Fruit fly (Drosophila melanogaster) whole organism, wandering third instar larva: ENCODE results near the gene spg.

Source experiments
- GATAd ChIP-seq: sonication (Bioruptor generic); optimal IDR thresholded peaks from 2 replicates; lab custom pipeline; 2016; ENCODE audit warnings: missing biosample characterization, missing genetic modification characterization
- HLH106 ChIP-seq: fragments of 200-800 bp; optimal IDR thresholded peaks from 3 replicates; lab custom pipeline; 2019; ENCODE audit warnings: missing biosample characterization, mild to moderate bottlenecking, missing genetic modification characterization, moderate library complexity
- Sp1 ChIP-seq: fragments of 200-800 bp; sonication (Bioruptor generic); optimal IDR thresholded peaks from 3 replicates; lab custom pipeline; 2019; ENCODE audit warnings: missing biosample characterization, mild to moderate bottlenecking, missing genetic modification characterization, moderate library complexity
- dl ChIP-seq, 2 experiments: fragments of 175-275, 200-275 bp in 1 of 2; fragments of 200-275 bp in 1 of 2; sonication (Bioruptor generic); optimal IDR thresholded peaks; lab custom pipeline; 2018; ENCODE audit warnings: mild to moderate bottlenecking in 2 of 2, missing biosample characterization in 2 of 2, missing genetic modification characterization in 2 of 2, moderate library complexity in 2 of 2; ENCODE audit not compliant: partially characterized antibody in 2 of 2, insufficient read depth in 1 of 2
- dmrt93B ChIP-seq: fragments of 200-800 bp; sonication (Bioruptor generic); optimal IDR thresholded peaks from 2 replicates; lab custom pipeline; 2018; ENCODE audit warnings: missing biosample characterization, mild to moderate bottlenecking, missing genetic modification characterization
- fru ChIP-seq: fragments of 200-800 bp; sonication (Bioruptor generic); optimal IDR thresholded peaks from 3 replicates; lab custom pipeline; 2016; ENCODE audit warnings: missing biosample characterization, mild to moderate bottlenecking, missing genetic modification characterization
- h ChIP-seq: fragments of 200-800 bp; sonication (Bioruptor generic); optimal IDR thresholded peaks from 3 replicates; lab custom pipeline; 2016; ENCODE audit warnings: missing biosample characterization, mild to moderate bottlenecking, missing genetic modification characterization
- lola ChIP-seq: fragments of >200 bp; optimal IDR thresholded peaks from 2 replicates; lab custom pipeline; 2017; ENCODE audit warnings: missing biosample characterization, missing genetic modification characterization
- psq ChIP-seq: fragments of 200-800 bp; sonication (Bioruptor generic); optimal IDR thresholded peaks from 3 replicates; lab custom pipeline; 2017; ENCODE audit warnings: missing biosample characterization, mild to moderate bottlenecking, missing genetic modification characterization, moderate library complexity

dm6 chr3R:28858241-28858647 is 13.2 kb downstream of the spg start:
- peak; percentile 80 for TF ChIP-seq Sp1 (GFP tag; lab: Kevin White, UChicago)
- TF ChIP-seq dl (GFP tag; optimal IDR thresholded peaks at IDR 0.05; lab: Kevin White, UChicago; ENCODE audit: insufficient read depth in 1 of 2, partially characterized antibody in 2 of 2) = no peak
- peak; percentile 25 for TF ChIP-seq h (GFP tag; lab: Kevin White, UChicago)
- peak; percentile 22 for TF ChIP-seq psq
- no peak for TF ChIP-seq HLH106 (tag; lab: Kevin White, UChicago)
- no peak for TF ChIP-seq dmrt93B (GFP tag; lab: Kevin White, UChicago)
- TF ChIP-seq GATAd (GFP tag; lab: Kevin White, UChicago) = no peak
- TF ChIP-seq fru (GFP tag; lab: Kevin White, UChicago) = no peak
- TF ChIP-seq lola (GFP tag; lab: Kevin White, UChicago) = no peak
